Fruit fly (Drosophila melanogaster) whole organism, adult: ENCODE results near the gene CG42709.

Source experiments
- CG11617 ChIP-seq: fragments of 200-800 bp; sonication (Bioruptor generic); optimal IDR thresholded peaks from 2 replicates; lab custom pipeline; 2017; ENCODE audit warnings: mild to moderate bottlenecking, missing biosample characterization, missing genetic modification reagents, missing genetic modification characterization
- CG12768 ChIP-seq: fragments of 200-800 bp; sonication (Bioruptor generic); optimal IDR thresholded peaks from 2 replicates; lab custom pipeline; 2017; ENCODE audit warnings: missing biosample characterization, missing genetic modification characterization, mild to moderate bottlenecking, moderate library complexity, missing genetic modification reagents
- CG14711 ChIP-seq: fragments of 200-800 bp; sonication (Bioruptor generic); optimal IDR thresholded peaks from 2 replicates; lab custom pipeline; 2018; ENCODE audit warnings: missing biosample characterization, mild to moderate bottlenecking, missing genetic modification characterization, moderate library complexity
- CG33017 ChIP-seq: fragments of 200-800 bp; sonication (Bioruptor generic); optimal IDR thresholded peaks from 2 replicates; lab custom pipeline; 2018; ENCODE audit warnings: missing biosample characterization, mild to moderate bottlenecking, missing genetic modification characterization, moderate library complexity
- Clk ChIP-seq: fragments of 200-800 bp; sonication (Bioruptor generic); optimal IDR thresholded peaks from 2 replicates; lab custom pipeline; 2017; ENCODE audit warnings: missing biosample characterization, missing genetic modification characterization
- Hr96 ChIP-seq: fragments of 200-800 bp; sonication (Bioruptor generic); optimal IDR thresholded peaks from 2 replicates; lab custom pipeline; 2016; ENCODE audit warnings: missing biosample characterization, missing genetic modification characterization
- Mnt ChIP-seq: fragments of 200-800 bp; sonication (Bioruptor generic); optimal IDR thresholded peaks from 2 replicates; lab custom pipeline; 2016; ENCODE audit warnings: missing biosample characterization, mild to moderate bottlenecking, missing genetic modification characterization
- cnc ChIP-seq, 2 experiments: fragments of >200 bp; optimal IDR thresholded peaks; 2 replicates each; lab custom pipeline; 2017
- kay ChIP-seq: fragments of 200-800 bp; sonication (Bioruptor generic); peaks from one replicate; lab custom pipeline; 2016; ENCODE audit warnings: missing biosample characterization, missing genetic modification characterization, borderline replicate concordance
- pad ChIP-seq: fragments of 200-800 bp; sonication (Bioruptor generic); optimal IDR thresholded peaks from 3 replicates; lab custom pipeline; 2017; ENCODE audit warnings: missing biosample characterization, missing genetic modification characterization, mild to moderate bottlenecking, moderate library complexity, missing genetic modification reagents
- tj ChIP-seq: fragments of 200-800 bp; sonication (Bioruptor generic); optimal IDR thresholded peaks from 3 replicates; lab custom pipeline; 2017; ENCODE audit warnings: missing biosample characterization, mild to moderate bottlenecking, missing genetic modification characterization, moderate library complexity

- TF ChIP-seq Hr96 (no peak), Mnt (GFP tag; lab: Kevin White, UChicago) (no peak), Clk (GFP tag; lab: Kevin White, UChicago) (no peak), cnc (optimal IDR thresholded peaks at IDR 0.05; lab: Kevin White, UChicago) (no peak), kay (GFP tag; lab: Kevin White, UChicago) (no peak), CG12768 (no peak), tj (GFP tag; lab: Kevin White, UChicago) (no peak), CG11617 (no peak), CG14711 (tag; lab: Kevin White, UChicago) (no peak), pad (GFP tag; lab: Kevin White, UChicago) (no peak), CG33017 (tag; lab: Kevin White, UChicago) (no peak)
Observed at dm6 chr3L:12808421-12808820, 18.4 kb downstream of the CG42709 start, which contains the start of gene CG32110.
